Worm (Caenorhabditis elegans) whole organism, L1 larva: ENCODE results near the gene F48G7.7.

Source experiments
- C04F5.9 ChIP-seq: sonication (generic microtip); optimal IDR thresholded peaks from 2 replicates; lab custom pipeline; 2016; ENCODE audit warnings: missing genetic modification characterization, missing compliant biosample characterization
- F16B12.6 ChIP-seq: fragments of 150-350 bp; optimal IDR thresholded peaks from 2 replicates; lab custom pipeline; 2014; ENCODE audit warnings: missing biosample characterization, missing genetic modification characterization
- blmp-1 ChIP-seq: fragments of 150-350 bp; optimal IDR thresholded peaks from 2 replicates; lab custom pipeline; 2014; ENCODE audit warnings: missing biosample characterization, missing genetic modification characterization
- ceh-63 ChIP-seq: fragments of 200-800 bp; sonication (Bioruptor generic); optimal IDR thresholded peaks from 2 replicates; lab custom pipeline; 2018; ENCODE audit warnings: mild to moderate bottlenecking, missing genetic modification characterization, missing compliant biosample characterization
- ceh-8 ChIP-seq: fragments of 200-800 bp; sonication (Bioruptor generic); optimal IDR thresholded peaks from 2 replicates; lab custom pipeline; 2018; ENCODE audit warnings: mild to moderate bottlenecking, missing genetic modification characterization, moderate library complexity, missing compliant biosample characterization
- ceh-88 ChIP-seq: fragments of 200-800 bp; sonication (Bioruptor generic); IDR thresholded peaks from 2 replicates; pipeline ENCODE4 v1.3.6; 2022; ENCODE audit warnings: missing genetic modification characterization, missing compliant biosample characterization
- dpl-1 ChIP-seq, 3 experiments: fragments of 150-350 bp in 2 of 3; sonication (generic microtip) in 1 of 3; optimal IDR thresholded peaks; 2 replicates each; lab custom pipeline; 2014 to 2017; ENCODE audit warnings: missing biosample characterization in 3 of 3, missing genetic modification characterization in 3 of 3, missing genetic modification reagents in 3 of 3
- dsc-1 ChIP-seq: sonication (generic microtip); optimal IDR thresholded peaks from 2 replicates; lab custom pipeline; 2016; ENCODE audit warnings: mild to moderate bottlenecking, missing genetic modification characterization, missing compliant biosample characterization
- efl-3 ChIP-seq: fragments of 200-800 bp; sonication (Bioruptor generic); optimal IDR thresholded peaks from 2 replicates; lab custom pipeline; 2018; ENCODE audit warnings: mild to moderate bottlenecking, missing genetic modification characterization, missing compliant biosample characterization
- egl-13 ChIP-seq: sonication (generic microtip); optimal IDR thresholded peaks from 2 replicates; lab custom pipeline; 2016; ENCODE audit warnings: missing genotype, missing genetic modification reagents, missing genetic modification characterization, missing compliant biosample characterization
- elt-2 ChIP-seq: sonication (generic microtip); optimal IDR thresholded peaks from 2 replicates; lab custom pipeline; 2016; ENCODE audit warnings: missing genetic modification characterization, mild to moderate bottlenecking, inconsistent platforms, missing compliant biosample characterization, missing genetic modification reagents
- ets-5 ChIP-seq: fragments of 200-800 bp; sonication (Bioruptor generic); IDR thresholded peaks from 2 replicates; pipeline ENCODE4 v1.3.6; 2022; ENCODE audit warnings: missing genetic modification characterization, missing compliant biosample characterization
- fkh-10 ChIP-seq: sonication (generic microtip); optimal IDR thresholded peaks from 2 replicates; lab custom pipeline; 2017; ENCODE audit warnings: missing biosample characterization, missing genetic modification reagents, missing genetic modification characterization
- fkh-8 ChIP-seq: sonication (generic microtip); optimal IDR thresholded peaks from 2 replicates; lab custom pipeline; 2016; ENCODE audit warnings: mild to moderate bottlenecking, missing genetic modification characterization, missing compliant biosample characterization
- fos-1 ChIP-seq: fragments of 150-350 bp; optimal IDR thresholded peaks from 2 replicates; lab custom pipeline; 2014; ENCODE audit warnings: missing biosample characterization, missing genetic modification characterization
- grh-1 ChIP-seq: fragments of 200-800 bp; sonication (Bioruptor generic); IDR thresholded peaks from 2 replicates; pipeline ENCODE4 v1.3.6; 2022; ENCODE audit warnings: missing genetic modification reagents, missing genetic modification characterization, missing compliant biosample characterization
- hpl-2 ChIP-seq: fragments of 150-350 bp; optimal IDR thresholded peaks from 2 replicates; lab custom pipeline; 2014; ENCODE audit warnings: missing biosample characterization, missing genetic modification reagents, missing genetic modification characterization
- irx-1 ChIP-seq: sonication (generic microtip); optimal IDR thresholded peaks from 2 replicates; lab custom pipeline; 2016; ENCODE audit warnings: missing genetic modification characterization, missing compliant biosample characterization
- isw-1 ChIP-seq: fragments of 200-800 bp; sonication (Bioruptor generic); IDR thresholded peaks from 2 replicates; pipeline ENCODE4 v1.3.6; 2022; ENCODE audit warnings: missing genetic modification characterization, missing compliant biosample characterization
- jun-1 ChIP-seq: fragments of 150-350 bp; optimal IDR thresholded peaks from 2 replicates; lab custom pipeline; 2014; ENCODE audit warnings: missing biosample characterization, missing genetic modification reagents, missing genetic modification characterization
- lin-13 ChIP-seq: fragments of 150-350 bp; optimal IDR thresholded peaks from 2 replicates; lab custom pipeline; 2014; ENCODE audit warnings: missing biosample characterization, missing genetic modification reagents, missing genetic modification characterization
- lin-14 ChIP-seq: fragments of 200-800 bp; sonication (Bioruptor generic); optimal IDR thresholded peaks from 2 replicates; lab custom pipeline; 2018; ENCODE audit warnings: mild to moderate bottlenecking, missing genetic modification characterization, moderate library complexity, missing compliant biosample characterization
- lin-35 ChIP-seq, 2 experiments: fragments of 150-350 bp; optimal IDR thresholded peaks; 2 replicates each; lab custom pipeline; 2014; ENCODE audit warnings: missing biosample characterization in 2 of 2, missing genetic modification characterization in 2 of 2, missing genetic modification reagents in 2 of 2
- lin-39 ChIP-seq: fragments of 150-350 bp; optimal IDR thresholded peaks from 2 replicates; lab custom pipeline; 2014; ENCODE audit warnings: missing biosample characterization, missing genetic modification reagents, missing genetic modification characterization
- lir-3 ChIP-seq: sonication (generic microtip); optimal IDR thresholded peaks from 2 replicates; lab custom pipeline; 2016; ENCODE audit warnings: mild to moderate bottlenecking, missing genetic modification characterization, moderate library complexity, missing compliant biosample characterization; ENCODE audit not compliant: poor library complexity
- mdl-1 ChIP-seq, 2 experiments: fragments of 150-350 bp; optimal IDR thresholded peaks; 2 replicates each; lab custom pipeline; 2014 to 2017; ENCODE audit warnings: missing biosample characterization in 2 of 2, missing genetic modification characterization in 2 of 2, inconsistent platforms in 1 of 2
- mef-2 ChIP-seq: fragments of 150-350 bp; optimal IDR thresholded peaks from 2 replicates; lab custom pipeline; 2014; ENCODE audit warnings: missing biosample characterization, missing genetic modification characterization
- mep-1 ChIP-seq: fragments of 150-350 bp; optimal IDR thresholded peaks from 2 replicates; lab custom pipeline; 2014; ENCODE audit warnings: missing biosample characterization, missing genetic modification characterization
- nhr-11 ChIP-seq: fragments of 150-350 bp; optimal IDR thresholded peaks from 2 replicates; lab custom pipeline; 2014; ENCODE audit warnings: missing biosample characterization, missing genetic modification characterization
- nhr-19 ChIP-seq: fragments of 200-800 bp; sonication (Bioruptor generic); conservative IDR thresholded peaks from 2 replicates; pipeline ENCODE4 v1.3.6; 2022; ENCODE audit warnings: missing genetic modification characterization, missing compliant biosample characterization
- nhr-237 ChIP-seq: fragments of 150-350 bp; optimal IDR thresholded peaks from 2 replicates; lab custom pipeline; 2014; ENCODE audit warnings: missing biosample characterization, missing genetic modification characterization
- nhr-47 ChIP-seq: sonication (generic microtip); optimal IDR thresholded peaks from 2 replicates; lab custom pipeline; 2016; ENCODE audit warnings: mild to moderate bottlenecking, missing genetic modification characterization, moderate library complexity, missing compliant biosample characterization
- nhr-71 ChIP-seq: sonication (generic microtip); optimal IDR thresholded peaks from 2 replicates; lab custom pipeline; 2016; ENCODE audit warnings: mild to moderate bottlenecking, missing genetic modification characterization, moderate library complexity, missing compliant biosample characterization
- nhr-90 ChIP-seq: sonication (generic microtip); optimal IDR thresholded peaks from 2 replicates; lab custom pipeline; 2016; ENCODE audit warnings: mild to moderate bottlenecking, missing genetic modification characterization, missing compliant biosample characterization; ENCODE audit not compliant: poor library complexity
- pax-3 ChIP-seq: fragments of 200-800 bp; sonication (Bioruptor generic); optimal IDR thresholded peaks from 2 replicates; lab custom pipeline; 2018; ENCODE audit warnings: mild to moderate bottlenecking, missing genetic modification characterization, moderate library complexity, missing compliant biosample characterization
- pqm-1 ChIP-seq: sonication (generic microtip); optimal IDR thresholded peaks from 3 replicates; lab custom pipeline; 2017; ENCODE audit warnings: missing biosample characterization, missing genetic modification characterization
- rnt-1 ChIP-seq: sonication (generic microtip); optimal IDR thresholded peaks from 2 replicates; lab custom pipeline; 2016; ENCODE audit warnings: mild to moderate bottlenecking, missing genetic modification characterization, moderate library complexity, missing compliant biosample characterization
- skn-1 ChIP-seq: fragments of 150-350 bp; optimal IDR thresholded peaks from 2 replicates; lab custom pipeline; 2014; ENCODE audit warnings: missing biosample characterization, missing genetic modification characterization
- snpc-4 ChIP-seq: fragments of 150-350 bp; optimal IDR thresholded peaks from 2 replicates; lab custom pipeline; 2014; ENCODE audit warnings: missing biosample characterization, missing genetic modification characterization
- snu-23 ChIP-seq: sonication (generic microtip); optimal IDR thresholded peaks from 2 replicates; lab custom pipeline; 2016; ENCODE audit warnings: missing genetic modification characterization, missing compliant biosample characterization
- sox-4 ChIP-seq: sonication (generic microtip); optimal IDR thresholded peaks from 2 replicates; lab custom pipeline; 2016; ENCODE audit warnings: missing genetic modification characterization, missing compliant biosample characterization
- sup-37 ChIP-seq: fragments of 200-800 bp; sonication (Bioruptor generic); optimal IDR thresholded peaks from 2 replicates; lab custom pipeline; 2018; ENCODE audit warnings: mild to moderate bottlenecking, missing genetic modification characterization, missing compliant biosample characterization
- swsn-7 ChIP-seq: sonication (generic microtip); optimal IDR thresholded peaks from 2 replicates; lab custom pipeline; 2016; ENCODE audit warnings: missing genetic modification characterization, missing compliant biosample characterization
- tbx-2 ChIP-seq: sonication (generic microtip); optimal IDR thresholded peaks from 2 replicates; lab custom pipeline; 2016; ENCODE audit warnings: missing genetic modification characterization, missing compliant biosample characterization
- unc-30 ChIP-seq: sonication (generic microtip); optimal IDR thresholded peaks from 2 replicates; lab custom pipeline; 2017; ENCODE audit warnings: missing biosample characterization, missing genetic modification characterization
- unc-86 ChIP-seq: sonication (generic microtip); optimal IDR thresholded peaks from 2 replicates; lab custom pipeline; 2016; ENCODE audit warnings: missing genetic modification characterization, missing compliant biosample characterization
- xbp-1 ChIP-seq: sonication (generic microtip); optimal IDR thresholded peaks from 2 replicates; lab custom pipeline; 2016; ENCODE audit warnings: missing genetic modification characterization, missing compliant biosample characterization
- zag-1 ChIP-seq: fragments of 150-350 bp; optimal IDR thresholded peaks from 2 replicates; lab custom pipeline; 2014; ENCODE audit warnings: missing biosample characterization, missing genetic modification characterization
- ztf-4 ChIP-seq: fragments of 150-350 bp; optimal IDR thresholded peaks from 2 replicates; lab custom pipeline; 2014; ENCODE audit warnings: missing biosample characterization, missing genetic modification characterization

F48G7.7 gene

ce11 chrV:622902-623301 is 3.3 kb downstream of the F48G7.7 start, which contains the start of gene F48G7.5:
Gene F48G7.5 (minus strand): TSS chrV:622935.
- TF ChIP-seq blmp-1 (no peak), elt-2 (tag; lab: Kevin White, UChicago) (peak; percentile 29), F16B12.6 (tag; lab: Kevin White, UChicago) (no peak)

- no peak for TF ChIP-seq sup-37 (GFP tag; lab: Kevin White, UChicago)
- no peak for TF ChIP-seq snpc-4 (tag; lab: Kevin White, UChicago)
- no peak for TF ChIP-seq nhr-71 (tag; lab: Kevin White, UChicago)
- no peak for TF ChIP-seq fkh-10 (GFP tag; lab: Kevin White, UChicago)
- TF ChIP-seq pqm-1 (tag; lab: Kevin White, UChicago), result no peak
- no peak for TF ChIP-seq irx-1 (tag; lab: Kevin White, UChicago)
- no peak for TF ChIP-seq zag-1 (tag; lab: Kevin White, UChicago)
- no peak for TF ChIP-seq mef-2
Measured at ce11 chrV:620987-621386, 5.2 kb downstream of the F48G7.7 start.

ce11 chrV:619054-619453 is 7.2 kb downstream of the F48G7.7 start, which contains the start of gene F48G7.4:
Gene F48G7.4 (plus strand): TSS chrV:619453.
- peak; percentile 33 for TF ChIP-seq isw-1
- TF ChIP-seq dpl-1 (GFP tag; optimal IDR thresholded peaks at IDR 0.05; lab: Kevin White, UChicago), result peak; percentile 22 to 44 (median 32)
- TF ChIP-seq nhr-11 (tag; lab: Kevin White, UChicago), result peak; percentile 73
- TF ChIP-seq nhr-237 (tag; lab: Kevin White, UChicago), result peak; percentile 68
- TF ChIP-seq unc-86 (tag; lab: Kevin White, UChicago), result peak; percentile 90
- no peak for TF ChIP-seq nhr-90
- peak; percentile 91 for TF ChIP-seq nhr-71 (tag; lab: Kevin White, UChicago)
- peak; percentile 26 for TF ChIP-seq zag-1 (tag; lab: Kevin White, UChicago)
- peak; percentile 60 for TF ChIP-seq dsc-1 (tag; lab: Kevin White, UChicago)
- TF ChIP-seq nhr-47 (tag; lab: Kevin White, UChicago), result peak; percentile 86
- TF ChIP-seq mef-2, result peak; percentile 24
- peak; percentile 25 for TF ChIP-seq mep-1 (tag; lab: Kevin White, UChicago)
- peak; percentile 73 for TF ChIP-seq ztf-4
- TF ChIP-seq ceh-63 (GFP tag; lab: Kevin White, UChicago), result no peak
- TF ChIP-seq pax-3, result peak; percentile 3
- TF ChIP-seq lir-3, result peak; percentile 62
- no peak for TF ChIP-seq ceh-8
- TF ChIP-seq unc-30 (tag; lab: Kevin White, UChicago), result no peak
- peak; percentile 64 for TF ChIP-seq jun-1 (tag; lab: Kevin White, UChicago)
- TF ChIP-seq hpl-2 (GFP tag; lab: Kevin White, UChicago), result no peak
- peak; percentile 48; the same call in 1 of the 2 replicates for TF ChIP-seq grh-1 (GFP tag; lab: Robert Waterston, UW)
- peak; percentile 52 to 64 for TF ChIP-seq lin-35 (GFP tag; optimal IDR thresholded peaks at IDR 0.05; lab: Kevin White, UChicago)
- peak; percentile 38 for TF ChIP-seq fkh-10 (GFP tag; lab: Kevin White, UChicago)
- peak; percentile 60 for TF ChIP-seq nhr-19 (GFP tag; lab: Robert Waterston, UW)
- TF ChIP-seq efl-3 (GFP tag; lab: Kevin White, UChicago), result no peak
- TF ChIP-seq xbp-1 (tag; lab: Kevin White, UChicago), result peak; percentile 64
- TF ChIP-seq C04F5.9 (tag; lab: Kevin White, UChicago), result no peak
- TF ChIP-seq fkh-8, result peak; percentile 91
- TF ChIP-seq lin-39, result no peak
- peak; percentile 13 for TF ChIP-seq snpc-4 (tag; lab: Kevin White, UChicago)
- TF ChIP-seq ceh-88 (GFP tag; lab: Robert Waterston, UW), result no peak
- peak; percentile 15 for TF ChIP-seq lin-13 (GFP tag; lab: Kevin White, UChicago)
- TF ChIP-seq fos-1 (tag; lab: Kevin White, UChicago), result peak; percentile 60
- TF ChIP-seq rnt-1 (tag; lab: Kevin White, UChicago), result peak; percentile 67
- peak; percentile 55 for TF ChIP-seq egl-13 (tag; lab: Kevin White, UChicago)
- TF ChIP-seq snu-23 (GFP tag; lab: Kevin White, UChicago), result peak; percentile 86
- TF ChIP-seq lin-14 (GFP tag; lab: Kevin White, UChicago), result peak; percentile 100
- peak in 1 of 2 experiments; percentile 11 for TF ChIP-seq mdl-1 (tag; optimal IDR thresholded peaks at IDR 0.05; lab: Kevin White, UChicago)
- TF ChIP-seq tbx-2, result peak; percentile 86
- TF ChIP-seq swsn-7 (tag; lab: Kevin White, UChicago), result peak; percentile 78
- peak; percentile 13 for TF ChIP-seq sox-4 (tag; lab: Kevin White, UChicago)
- no peak for TF ChIP-seq ets-5 (GFP tag; lab: Robert Waterston, UW)
- peak; percentile 67 for TF ChIP-seq skn-1 (tag; lab: Kevin White, UChicago)
